Worm (Caenorhabditis elegans): ENCODE measurements around the gene K08D8.3.

- TF ChIP-seq ceh-22 (tag; optimal IDR thresholded peaks at IDR 0.05): no peak
- no peak for TF ChIP-seq fkh-6 (tag; optimal IDR thresholded peaks at IDR 0.05)
- TF ChIP-seq hlh-30 (tag; optimal IDR thresholded peaks at IDR 0.05; ENCODE audit: insufficient read depth): no peak
- TF ChIP-seq hlh-6 (tag; optimal IDR thresholded peaks at IDR 0.05): no peak
- TF ChIP-seq nhr-11 (tag; optimal IDR thresholded peaks at IDR 0.05): no peak
- no peak for TF ChIP-seq fax-1 (tag; optimal IDR thresholded peaks at IDR 0.05)
- TF ChIP-seq fkh-10 (GFP tag; optimal IDR thresholded peaks at IDR 0.05): no peak
- no peak for TF ChIP-seq unc-86 (tag; optimal IDR thresholded peaks at IDR 0.05)
- no peak for TF ChIP-seq sox-4 (tag; optimal IDR thresholded peaks at IDR 0.05)
- no peak for TF ChIP-seq syd-9 (tag; optimal IDR thresholded peaks at IDR 0.05)
- TF ChIP-seq K02D7.2 (tag; optimal IDR thresholded peaks at IDR 0.05): no peak
- TF ChIP-seq K09A11.1 (tag; optimal IDR thresholded peaks at IDR 0.05; ENCODE audit: insufficient read depth): no peak
- peak; percentile 48 for TF ChIP-seq elt-2 (tag; optimal IDR thresholded peaks at IDR 0.05)
- TF ChIP-seq ama-1 (optimal IDR thresholded peaks at IDR 0.05): no peak
Measured at ce11 chrIV:12901602-12902001, 4.9 kb downstream of the K08D8.3 start.

All from whole organism, late embryonic.